Worm (Caenorhabditis elegans): ENCODE results near the gene srh-241.

DNA sequence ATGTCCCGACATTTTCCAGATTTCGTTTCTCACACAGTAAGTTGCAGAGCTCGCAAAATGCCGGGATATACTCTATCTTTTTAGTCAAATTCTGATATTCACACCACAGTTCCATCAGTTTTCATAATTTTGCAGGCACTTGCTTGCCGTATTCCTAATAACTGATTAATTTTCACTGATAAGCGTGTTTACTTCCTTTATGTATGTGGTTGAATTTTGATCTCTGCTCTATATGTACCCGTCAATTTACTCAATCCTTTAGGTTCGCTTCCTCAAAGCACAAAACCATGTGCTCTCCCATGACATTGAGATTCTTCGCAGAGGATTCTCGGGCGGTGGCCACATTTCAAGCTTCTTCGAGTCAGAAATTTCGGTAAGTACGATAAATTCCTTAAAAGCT is 12.2 kb upstream of the srh-241 start:
- TF ChIP-seq mab-5 (tag; optimal IDR thresholded peaks at IDR 0.05) (no peak), F13H6.1 (tag; optimal IDR thresholded peaks at IDR 0.05) (no peak), skn-1 (tag; optimal IDR thresholded peaks at IDR 0.05) (no peak), nhr-12 (tag; optimal IDR thresholded peaks at IDR 0.05) (no peak), ama-1 (optimal IDR thresholded peaks at IDR 0.05) (no peak), ztf-11 (tag; optimal IDR thresholded peaks at IDR 0.05) (no peak), elt-1 (tag; optimal IDR thresholded peaks at IDR 0.05) (no peak), dmd-4 (tag; optimal IDR thresholded peaks at IDR 0.05) (no peak), nhr-25 (tag; optimal IDR thresholded peaks at IDR 0.05) (no peak)

All from whole organism, L2 larva.